Fruit fly (Drosophila melanogaster) whole organism, wandering third instar larva: ENCODE results near the gene Ccp84Ac.

Source experiments
- Dfd ChIP-seq: fragments of >200 bp; optimal IDR thresholded peaks from 2 replicates; lab custom pipeline; 2017; ENCODE audit warnings: missing biosample characterization, missing genetic modification characterization
- GATAd ChIP-seq: sonication (Bioruptor generic); optimal IDR thresholded peaks from 2 replicates; lab custom pipeline; 2016; ENCODE audit warnings: missing biosample characterization, missing genetic modification characterization
- dl ChIP-seq, 2 experiments: fragments of 175-275, 200-275 bp in 1 of 2; fragments of 200-275 bp in 1 of 2; sonication (Bioruptor generic); optimal IDR thresholded peaks; lab custom pipeline; 2018; ENCODE audit warnings: mild to moderate bottlenecking in 2 of 2, missing biosample characterization in 2 of 2, missing genetic modification characterization in 2 of 2, moderate library complexity in 2 of 2; ENCODE audit not compliant: partially characterized antibody in 2 of 2, insufficient read depth in 1 of 2
- dsf ChIP-seq: sonication (Bioruptor generic); optimal IDR thresholded peaks from 2 replicates; lab custom pipeline; 2016; ENCODE audit warnings: missing biosample characterization, missing genetic modification characterization, borderline replicate concordance

DNA sequence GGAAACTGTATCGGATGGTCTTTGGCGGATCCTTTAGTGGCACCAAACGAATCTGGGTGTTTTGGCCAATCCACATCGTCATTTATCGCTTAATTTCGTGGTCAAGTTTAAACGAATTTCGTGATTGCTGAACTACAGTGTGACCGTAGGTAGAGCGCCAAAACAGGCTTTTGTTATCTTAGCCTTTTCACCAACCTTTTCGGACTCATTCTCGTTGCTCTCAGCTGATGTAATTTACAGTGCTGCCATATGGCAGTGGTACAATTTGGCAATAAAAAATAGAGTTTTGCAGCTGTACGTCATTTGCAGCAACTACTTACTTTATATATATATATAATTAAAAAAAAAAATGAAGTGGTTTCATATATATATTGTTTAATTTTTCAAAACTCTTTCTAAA lies 36.1 kb downstream of the Ccp84Ac start, which contains the start of gene agt:
- TF ChIP-seq dsf (no peak), Dfd (GFP tag; lab: Kevin White, UChicago) (no peak), dl (GFP tag; optimal IDR thresholded peaks at IDR 0.05; lab: Kevin White, UChicago; ENCODE audit: insufficient read depth in 1 of 2, partially characterized antibody in 2 of 2) (no peak), GATAd (GFP tag; lab: Kevin White, UChicago) (no peak)
